Worm (Caenorhabditis elegans): ENCODE data around the gene fard-1.

DNA sequence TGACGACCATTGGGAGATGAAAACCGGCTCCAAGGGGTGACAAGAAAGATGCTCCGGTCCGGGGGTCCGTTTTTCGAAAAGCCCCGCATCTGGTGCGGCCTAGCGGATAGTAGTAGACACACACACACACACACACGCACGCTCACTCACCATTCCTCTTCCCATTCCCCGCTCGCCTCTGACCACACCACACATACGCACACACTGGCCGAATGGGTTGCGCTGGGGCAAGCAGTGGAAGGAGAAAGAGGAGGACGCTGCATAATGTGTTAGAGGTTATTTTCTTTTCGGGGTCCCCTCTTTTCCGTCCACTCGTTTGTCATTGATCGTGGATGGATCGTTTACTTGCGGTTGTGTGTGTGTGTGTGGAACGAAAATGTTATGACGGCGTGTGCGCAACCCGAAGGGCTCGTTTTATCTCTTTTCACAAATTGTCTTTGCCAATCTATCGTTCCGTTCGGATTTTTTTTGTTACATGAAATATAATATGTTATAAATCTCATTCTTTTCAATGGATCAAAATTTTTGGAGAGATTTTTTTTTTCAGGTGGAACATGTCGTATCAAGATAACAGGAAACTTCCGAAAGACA, 47.7 kb upstream of the fard-1 start, which contains the start of gene vang-1:
- TF ChIP-seq ctbp-1 (GFP tag; IDR thresholded peaks at IDR 0.05) (no peak), nhr-6 (tag; optimal IDR thresholded peaks at IDR 0.05) (no peak), nhr-10 (tag; optimal IDR thresholded peaks at IDR 0.05) (no peak), unc-39 (tag; optimal IDR thresholded peaks at IDR 0.05) (no peak), lin-13 (GFP tag; optimal IDR thresholded peaks at IDR 0.05) (no peak), nhr-11 (tag; optimal IDR thresholded peaks at IDR 0.05) (no peak), egl-27 (tag; optimal IDR thresholded peaks at IDR 0.05) (no peak)
